Fruit fly (Drosophila melanogaster): Measurements from ENCODE around the gene CG18814.

Gene CG18814

dm6 chr3L:16380770-16381169 lies 11.1 kb downstream of the CG18814 start (continued):
- TF ChIP-seq Rfx (GFP tag; IDR thresholded peaks at IDR 0.05) (0 out of 2 replicates have a peak, but pooled peaks have one; percentile 69), CG11093 (GFP tag; IDR thresholded peaks at IDR 0.05) (peak; percentile 64; the same call in 2 of the 3 replicates), cwo (GFP tag; optimal IDR thresholded peaks at IDR 0.05) (no peak), CG30431 (GFP tag; optimal IDR thresholded peaks at IDR 0.05) (no peak), CG2678 (tag; optimal IDR thresholded peaks at IDR 0.05) (peak; percentile 87), Dip3 (GFP tag; optimal IDR thresholded peaks at IDR 0.05) (peak; percentile 45), CG7987 (GFP tag; optimal IDR thresholded peaks at IDR 0.05) (no peak), CG14050 (GFP tag; IDR thresholded peaks at IDR 0.05) (no peak), slp2 (GFP tag; optimal IDR thresholded peaks at IDR 0.05) (no peak), caup (GFP tag; optimal IDR thresholded peaks at IDR 0.05; ENCODE audit: severe bottlenecking) (peak; percentile 72), Xrp1 (GFP tag; IDR thresholded peaks at IDR 0.05) (peak; percentile 51; the same call in 1 of the 2 replicates), odd (GFP tag; optimal IDR thresholded peaks at IDR 0.05) (peak; percentile 59), cato (GFP tag; optimal IDR thresholded peaks at IDR 0.05; ENCODE audit: borderline replicate concordance) (peak; percentile 45), ase (GFP tag; IDR thresholded peaks at IDR 0.05) (no peak; the same call in 2 of the 3 replicates), danr (GFP tag; IDR thresholded peaks at IDR 0.05) (peak; percentile 61), CG32767 (GFP tag; IDR thresholded peaks at IDR 0.05) (peak; percentile 50; the same call in 1 of the 2 replicates), CG11247 (GFP tag; IDR thresholded peaks at IDR 0.05) (peak; percentile 59), CG33557 (GFP tag; optimal IDR thresholded peaks at IDR 0.05) (peak; percentile 61), CG17568 (GFP tag; optimal IDR thresholded peaks at IDR 0.05) (peak; percentile 29), CG7271 (tag; optimal IDR thresholded peaks at IDR 0.05) (no peak), z (GFP tag; IDR thresholded peaks at IDR 0.05) (no peak), CG18476 (GFP tag; optimal IDR thresholded peaks at IDR 0.05) (peak; percentile 1), Fer1 (GFP tag; optimal IDR thresholded peaks at IDR 0.05) (peak; percentile 74), D19B (GFP tag; optimal IDR thresholded peaks at IDR 0.05) (peak; percentile 25), seq (GFP tag; IDR thresholded peaks at IDR 0.05) (peak; percentile 57), CG17359 (tag; optimal IDR thresholded peaks at IDR 0.05) (peak; percentile 77), sens (GFP tag) (peak; percentile 90), CG10209 (GFP tag; optimal IDR thresholded peaks at IDR 0.05) (peak; percentile 56), jumu (GFP tag; optimal IDR thresholded peaks at IDR 0.05) (peak; percentile 57), CG8290 (GFP tag; optimal IDR thresholded peaks at IDR 0.05) (no peak), CG8290 (tag; optimal IDR thresholded peaks at IDR 0.05) (peak in 1 of 2 experiments; percentile 73), CG10543 (GFP tag; optimal IDR thresholded peaks at IDR 0.05) (peak; percentile 74), CG1602 (GFP tag; optimal IDR thresholded peaks at IDR 0.05) (peak; percentile 43), Gug (GFP tag; IDR thresholded peaks at IDR 0.05) (peak; percentile 44; the same call in 2 of the 4 replicates), CG31365 (tag; optimal IDR thresholded peaks at IDR 0.05) (no peak), croc (GFP tag; conservative IDR thresholded peaks at IDR 0.05) (peak; percentile 38; the same call in 1 of the 3 replicates), Oaz (GFP tag; IDR thresholded peaks at IDR 0.05) (peak; percentile 27; the same call in 1 of the 2 replicates), pho (GFP tag; optimal IDR thresholded peaks at IDR 0.05) (peak; percentile 59), Bteb2 (GFP tag; optimal IDR thresholded peaks at IDR 0.05) (peak; percentile 43), Dbx (GFP tag; IDR thresholded peaks at IDR 0.05) (0 out of 3 replicates have a peak, but pooled peaks have one; percentile 51), Drgx (GFP tag; IDR thresholded peaks at IDR 0.05) (no peak), Max (GFP tag; optimal IDR thresholded peaks at IDR 0.05) (no peak), ro (GFP tag; IDR thresholded peaks at IDR 0.05) (no peak), fru (optimal IDR thresholded peaks at IDR 0.05) (no peak), jigr1 (GFP tag; IDR thresholded peaks at IDR 0.05) (no peak), Meics (GFP tag; optimal IDR thresholded peaks at IDR 0.05) (peak; percentile 69), MESR4 (GFP tag; optimal IDR thresholded peaks at IDR 0.05) (no peak), usp (GFP tag; optimal IDR thresholded peaks at IDR 0.05) (no peak), Hand (GFP tag; optimal IDR thresholded peaks at IDR 0.05) (peak; percentile 40), tx (GFP tag; optimal IDR thresholded peaks at IDR 0.05) (peak; percentile 50), pros (GFP tag; optimal IDR thresholded peaks at IDR 0.05) (peak; percentile 0), Bdp1 (GFP tag; optimal IDR thresholded peaks at IDR 0.05) (no peak)

Measured in whole organism, embryonic.